Fruit fly (Drosophila melanogaster) whole organism, embryonic: ENCODE measurements around the gene Rbp6.

Experiments
- Abd-B ChIP-seq: fragments of 200-800 bp; sonication (Bioruptor generic); optimal IDR thresholded peaks from 2 replicates; lab custom pipeline; 2018; ENCODE audit warnings: missing biosample characterization, mild to moderate bottlenecking, missing genetic modification characterization, moderate library complexity
- CG1024 ChIP-seq: fragments of 200-800 bp; sonication (Bioruptor generic); IDR thresholded peaks from 2 replicates; pipeline ENCODE4 v1.3.6; 2022; ENCODE audit warnings: missing biosample characterization, missing genetic modification characterization
- CG10565 ChIP-seq: fragments of 200-800 bp; sonication (Bioruptor generic); optimal IDR thresholded peaks from 3 replicates; lab custom pipeline; 2016; ENCODE audit warnings: missing biosample characterization, mild to moderate bottlenecking, missing genetic modification characterization
- CG11695 ChIP-seq: fragments of 200-800 bp; sonication (Bioruptor generic); IDR thresholded peaks from 3 replicates; pipeline ENCODE4 v1.3.6; 2022; ENCODE audit warnings: missing biosample characterization, missing genetic modification characterization
- CG12299 ChIP-seq: fragments of 200-800 bp; sonication (Bioruptor generic); optimal IDR thresholded peaks from 2 replicates; lab custom pipeline; 2018; ENCODE audit warnings: missing biosample characterization, mild to moderate bottlenecking, missing genetic modification characterization
- CG13424 ChIP-seq: fragments of 200-800 bp; sonication (Bioruptor generic); optimal IDR thresholded peaks from 2 replicates; lab custom pipeline; 2019; ENCODE audit warnings: missing biosample characterization, mild to moderate bottlenecking, missing genetic modification characterization, moderate library complexity
- CG13624 ChIP-seq: fragments of 200-800 bp; sonication (Bioruptor generic); optimal IDR thresholded peaks from 2 replicates; lab custom pipeline; 2016; ENCODE audit warnings: missing biosample characterization, missing genetic modification characterization
- CG14860 ChIP-seq: fragments of 200-800 bp; sonication (Bioruptor generic); IDR thresholded peaks from 3 replicates; pipeline ENCODE4 v1.3.6; 2022; ENCODE audit warnings: missing biosample characterization, missing genetic modification characterization; ENCODE audit not compliant: partially characterized antibody
- CG17361 ChIP-seq: fragments of 200-800 bp; sonication (Bioruptor generic); IDR thresholded peaks from 3 replicates; pipeline ENCODE4 v1.3.6; 2022; ENCODE audit warnings: missing biosample characterization, missing genetic modification characterization
- CG2678 ChIP-seq: fragments of 200-800 bp; sonication (Bioruptor generic); optimal IDR thresholded peaks from 3 replicates; lab custom pipeline; 2019; ENCODE audit warnings: missing biosample characterization, mild to moderate bottlenecking, missing genetic modification characterization, moderate library complexity
- CG2889 ChIP-seq: fragments of 200-800 bp; sonication (Bioruptor generic); IDR thresholded peaks from 3 replicates; pipeline ENCODE4 v1.3.6; 2022; ENCODE audit warnings: missing biosample characterization, missing genetic modification characterization
- CG4360 ChIP-seq: fragments of 200-800 bp; sonication (Bioruptor generic); IDR thresholded peaks from 2 replicates; pipeline ENCODE4 v1.3.6; 2022; ENCODE audit warnings: missing biosample characterization, missing genetic modification characterization
- CG4854 ChIP-seq: fragments of 200-800 bp; sonication (Bioruptor generic); optimal IDR thresholded peaks from 2 replicates; lab custom pipeline; 2016; ENCODE audit warnings: missing biosample characterization, missing genetic modification characterization, inconsistent platforms
- CG6689 ChIP-seq: fragments of 200-800 bp; sonication (Bioruptor generic); IDR thresholded peaks from 2 replicates; pipeline ENCODE4 v1.3.6; 2022; ENCODE audit warnings: missing biosample characterization, missing genetic modification characterization
- CG6813 ChIP-seq: fragments of 200-800 bp; sonication (Bioruptor generic); optimal IDR thresholded peaks from 2 replicates; lab custom pipeline; 2017; ENCODE audit warnings: missing biosample characterization, missing genetic modification characterization, mild to moderate bottlenecking, moderate library complexity, missing genetic modification reagents
- CG9609 ChIP-seq: fragments of 200-800 bp; sonication (Bioruptor generic); optimal IDR thresholded peaks from 3 replicates; lab custom pipeline; 2016; ENCODE audit warnings: missing biosample characterization, missing genetic modification characterization
- CG9797 ChIP-seq: fragments of 200-800 bp; sonication (Bioruptor generic); optimal IDR thresholded peaks from 3 replicates; lab custom pipeline; 2018; ENCODE audit warnings: missing biosample characterization, mild to moderate bottlenecking, missing genetic modification characterization
- CG9932 ChIP-seq: fragments of 200-800 bp; sonication (Bioruptor generic); IDR thresholded peaks from 2 replicates; pipeline ENCODE4 v1.3.6; 2022; ENCODE audit warnings: missing biosample characterization, missing genetic modification characterization
- Dll ChIP-seq: fragments of 200-800 bp; sonication (Bioruptor generic); IDR thresholded peaks from 4 replicates; pipeline ENCODE4 v1.3.6; 2022; ENCODE audit warnings: missing biosample characterization, missing genetic modification characterization; ENCODE audit not compliant: partially characterized antibody
- Doc3 ChIP-seq: fragments of 200-800 bp; sonication (Bioruptor generic); IDR thresholded peaks from 3 replicates; pipeline ENCODE4 v1.3.6; 2022; ENCODE audit warnings: missing biosample characterization, missing genetic modification characterization; ENCODE audit not compliant: partially characterized antibody
- ERR ChIP-seq: fragments of 200-800 bp; sonication (Bioruptor generic); optimal IDR thresholded peaks from 2 replicates; lab custom pipeline; 2016; ENCODE audit warnings: missing biosample characterization, missing genetic modification characterization
- Hsf ChIP-seq: fragments of 200-800 bp; sonication (Bioruptor generic); optimal IDR thresholded peaks from 3 replicates; lab custom pipeline; 2016; ENCODE audit warnings: missing biosample characterization, missing genetic modification characterization
- Lhr ChIP-seq: fragments of 200-800 bp; sonication (Bioruptor generic); optimal IDR thresholded peaks from 3 replicates; lab custom pipeline; 2017; ENCODE audit warnings: mild to moderate bottlenecking, missing biosample characterization, missing genetic modification reagents, missing genetic modification characterization
- MBD-R2 ChIP-seq: fragments of 200-800 bp; sonication (Bioruptor generic); IDR thresholded peaks from 2 replicates; pipeline ENCODE4 v1.3.6; 2022; ENCODE audit warnings: missing biosample characterization, missing genetic modification characterization
- Max ChIP-seq: fragments of 200-800 bp; sonication (Bioruptor generic); optimal IDR thresholded peaks from 2 replicates; lab custom pipeline; 2016; ENCODE audit warnings: missing biosample characterization, mild to moderate bottlenecking, missing genetic modification characterization
- NC2α ChIP-seq: fragments of 200-800 bp; sonication (Bioruptor generic); optimal IDR thresholded peaks from 2 replicates; lab custom pipeline; 2016; ENCODE audit warnings: missing biosample characterization, missing genetic modification characterization
- Oli ChIP-seq: fragments of 200-800 bp; sonication (Bioruptor generic); optimal IDR thresholded peaks from 2 replicates; lab custom pipeline; 2018; ENCODE audit warnings: missing biosample characterization, mild to moderate bottlenecking, missing genetic modification characterization, moderate library complexity
- az2 ChIP-seq: fragments of 200-800 bp; sonication (Bioruptor generic); optimal IDR thresholded peaks from 3 replicates; lab custom pipeline; 2016; ENCODE audit warnings: missing biosample characterization, missing genetic modification characterization
- bbx ChIP-seq: fragments of 200-800 bp; sonication (Bioruptor generic); IDR thresholded peaks from 2 replicates; pipeline ENCODE4 v1.3.6; 2022; ENCODE audit warnings: missing biosample characterization, missing genetic modification characterization; ENCODE audit not compliant: partially characterized antibody
- cwo ChIP-seq: fragments of 200-800 bp; sonication (Bioruptor generic); optimal IDR thresholded peaks from 3 replicates; lab custom pipeline; 2017; ENCODE audit warnings: missing biosample characterization, missing genetic modification characterization, mild to moderate bottlenecking, moderate library complexity, missing genetic modification reagents
- exex ChIP-seq: fragments of 200-800 bp; sonication (Bioruptor generic); optimal IDR thresholded peaks from 4 replicates; lab custom pipeline; 2018; ENCODE audit warnings: missing biosample characterization, mild to moderate bottlenecking, missing genetic modification characterization, moderate library complexity
- ham ChIP-seq: fragments of 200-800 bp; sonication (Bioruptor generic); IDR thresholded peaks from 2 replicates; pipeline ENCODE4 v1.3.6; 2022; ENCODE audit warnings: missing biosample characterization, missing genetic modification characterization
- hb ChIP-seq: fragments of 200-800 bp; sonication (Bioruptor generic); IDR thresholded peaks from 3 replicates; pipeline ENCODE4 v1.3.6; 2022; ENCODE audit warnings: missing biosample characterization, missing genetic modification characterization; ENCODE audit not compliant: partially characterized antibody
- kah ChIP-seq: fragments of 200-800 bp; sonication (Bioruptor generic); optimal IDR thresholded peaks from 2 replicates; lab custom pipeline; 2018; ENCODE audit warnings: missing biosample characterization, mild to moderate bottlenecking, missing genetic modification characterization
- knrl ChIP-seq: fragments of 200-800 bp; sonication (Bioruptor generic); IDR thresholded peaks from 3 replicates; pipeline ENCODE4 v1.3.6; 2022; ENCODE audit warnings: missing biosample characterization, missing genetic modification characterization; ENCODE audit not compliant: partially characterized antibody
- lbe ChIP-seq: fragments of 200-800 bp; sonication (Bioruptor generic); optimal IDR thresholded peaks from 2 replicates; lab custom pipeline; 2016; ENCODE audit warnings: missing biosample characterization, mild to moderate bottlenecking, missing genetic modification characterization
- nerfin-1 ChIP-seq: fragments of 200-800 bp; sonication (Bioruptor generic); optimal IDR thresholded peaks from 3 replicates; lab custom pipeline; 2019; ENCODE audit warnings: missing biosample characterization, mild to moderate bottlenecking, missing genetic modification characterization, moderate library complexity
- nom ChIP-seq: fragments of 200-800 bp; sonication (Bioruptor generic); optimal IDR thresholded peaks from 2 replicates; lab custom pipeline; 2017; ENCODE audit warnings: missing biosample characterization, missing genetic modification characterization, mild to moderate bottlenecking, moderate library complexity, missing genetic modification reagents
- onecut ChIP-seq: fragments of 200-800 bp; sonication (Bioruptor generic); IDR thresholded peaks from 2 replicates; pipeline ENCODE4 v1.3.6; 2022; ENCODE audit warnings: missing biosample characterization, missing genetic modification characterization
- peb ChIP-seq: fragments of 200-800 bp; sonication (Bioruptor generic); IDR thresholded peaks from 2 replicates; pipeline ENCODE4 v1.3.6; 2022; ENCODE audit warnings: missing biosample characterization, missing genetic modification characterization
- pfk ChIP-seq: fragments of 200-800 bp; sonication (Bioruptor generic); optimal IDR thresholded peaks from 2 replicates; lab custom pipeline; 2018; ENCODE audit warnings: missing biosample characterization, mild to moderate bottlenecking, missing genetic modification characterization, moderate library complexity
- pita ChIP-seq: fragments of 200-800 bp; sonication (Bioruptor generic); optimal IDR thresholded peaks from 2 replicates; lab custom pipeline; 2017; ENCODE audit warnings: missing biosample characterization, mild to moderate bottlenecking, missing genetic modification characterization
- sens ChIP-seq: fragments of 200-800 bp; sonication (Bioruptor generic); peaks from one replicate; lab custom pipeline; 2016; ENCODE audit warnings: missing biosample characterization, missing genetic modification characterization
- sens-2 ChIP-seq: fragments of 200-800 bp; sonication (Bioruptor generic); IDR thresholded peaks from 2 replicates; pipeline ENCODE4 v1.3.6; 2022; ENCODE audit warnings: missing biosample characterization, missing genetic modification characterization
- stc ChIP-seq: fragments of 200-800 bp; sonication (Bioruptor generic); IDR thresholded peaks from 2 replicates; pipeline ENCODE4 v1.3.6; 2022; ENCODE audit warnings: missing biosample characterization, missing genetic modification characterization
- stwl ChIP-seq: fragments of 200-800 bp; sonication (Bioruptor generic); optimal IDR thresholded peaks from 3 replicates; lab custom pipeline; 2018; ENCODE audit warnings: missing biosample characterization, mild to moderate bottlenecking, missing genetic modification characterization, moderate library complexity
- twi ChIP-seq: fragments of 200-800 bp; optimal IDR thresholded peaks from 2 replicates; lab custom pipeline; 2019; ENCODE audit warnings: missing biosample characterization, mild to moderate bottlenecking, missing genetic modification characterization, moderate library complexity
- unpg ChIP-seq: fragments of 200-800 bp; sonication (Bioruptor generic); optimal IDR thresholded peaks from 3 replicates; lab custom pipeline; 2018; ENCODE audit warnings: missing biosample characterization, mild to moderate bottlenecking, missing genetic modification characterization, moderate library complexity

Rbp6 gene

dm6 chr3L:17009715-17010491, 228.1 kb downstream of the Rbp6 start (continued):
- TF ChIP-seq CG11695 (GFP tag; lab: Robert Waterston, UW) (peak; percentile 50; the same call in 2 of the 3 replicates), hb (GFP tag; lab: Robert Waterston, UW) (no peak), CG12299 (tag; lab: Kevin White, UChicago) (peak; percentile 35), lbe (peak; percentile 34), Dll (0 out of 4 replicates have a peak, but pooled peaks have one; percentile 31), ERR (GFP tag; lab: Kevin White, UChicago) (no peak), stc (GFP tag; lab: Robert Waterston, UW) (peak; percentile 45; the same call in 1 of the 2 replicates), CG9932 (GFP tag; lab: Robert Waterston, UW) (peak; percentile 31), CG10565 (no peak), bbx (GFP tag; lab: Robert Waterston, UW) (peak; percentile 54), CG9609 (GFP tag; lab: Kevin White, UChicago) (no peak), knrl (GFP tag; lab: Robert Waterston, UW) (no peak), CG4360 (GFP tag; lab: Robert Waterston, UW) (peak; percentile 68), pfk (GFP tag; lab: Kevin White, UChicago) (peak; percentile 39), MBD-R2 (peak; percentile 22; the same call in 1 of the 2 replicates), twi (tag; lab: Kevin White, UChicago) (peak; percentile 27), CG13424 (peak; percentile 37), CG6689 (GFP tag; lab: Robert Waterston, UW) (no peak), Oli (peak; percentile 41), CG9797 (GFP tag; lab: Kevin White, UChicago) (peak; percentile 14), Lhr (GFP tag; lab: Kevin White, UChicago) (no peak), sens (GFP tag; lab: Kevin White, UChicago) (peak; percentile 85), stwl (no peak), CG14860 (GFP tag; lab: Robert Waterston, UW) (no peak), CG4854 (GFP tag; lab: Kevin White, UChicago) (no peak), nerfin-1 (tag; lab: Kevin White, UChicago) (no peak), unpg (peak; percentile 25), CG17361 (GFP tag; lab: Robert Waterston, UW) (peak; percentile 27; the same call in 1 of the 3 replicates), Max (peak; percentile 41), peb (GFP tag; lab: Robert Waterston, UW) (no peak), exex (peak; percentile 95), CG2889 (no peak), nom (GFP tag; lab: Kevin White, UChicago) (peak; percentile 71), CG1024 (GFP tag; lab: Robert Waterston, UW) (no peak), CG2678 (tag; lab: Kevin White, UChicago) (peak; percentile 39), pita (GFP tag; lab: Kevin White, UChicago) (no peak), cwo (GFP tag; lab: Kevin White, UChicago) (peak; percentile 100), ham (GFP tag; lab: Robert Waterston, UW) (no peak), sens-2 (GFP tag; lab: Robert Waterston, UW) (peak; percentile 55), CG13624 (GFP tag; lab: Kevin White, UChicago) (no peak), kah (GFP tag; lab: Kevin White, UChicago) (no peak), Abd-B (GFP tag; lab: Kevin White, UChicago) (no peak), az2 (GFP tag; lab: Kevin White, UChicago) (no peak), NC2α (GFP tag; lab: Kevin White, UChicago) (no peak), Doc3 (GFP tag; lab: Robert Waterston, UW) (no peak), onecut (peak; percentile 33), CG6813 (GFP tag; lab: Kevin White, UChicago) (peak; percentile 17), Hsf (GFP tag; lab: Kevin White, UChicago) (peak; percentile 0)
